Worm (Caenorhabditis elegans): ENCODE measurements around the gene F35D11.4.
A peak's percentile ranks its signal among the peaks of the same experiment; 100 is the strongest.

Gene F35D11.4

ce11 chrII:4602533-4602932, 694 bp upstream of the F35D11.4 start, which contains the start of gene coa-3:
Gene coa-3, minus strand, starts transcription at chrII:4602633.
- TF ChIP-seq nhr-232 (tag; optimal IDR thresholded peaks at IDR 0.05) (no peak), ceh-6 (GFP tag; optimal IDR thresholded peaks at IDR 0.05) (no peak), ceh-22 (tag; optimal IDR thresholded peaks at IDR 0.05) (no peak), tbx-2 (tag; optimal IDR thresholded peaks at IDR 0.05) (no peak), hlh-13 (GFP tag; optimal IDR thresholded peaks at IDR 0.05) (no peak), hlh-6 (tag; optimal IDR thresholded peaks at IDR 0.05) (no peak), Y22D7AL.16 (tag; optimal IDR thresholded peaks at IDR 0.05) (no peak), nhr-11 (tag; optimal IDR thresholded peaks at IDR 0.05) (no peak), ztf-16 (tag; optimal IDR thresholded peaks at IDR 0.05) (no peak), sox-4 (tag; optimal IDR thresholded peaks at IDR 0.05) (no peak), ahr-1 (tag; optimal IDR thresholded peaks at IDR 0.05) (no peak), hlh-8 (tag; optimal IDR thresholded peaks at IDR 0.05) (no peak), fkh-10 (GFP tag; optimal IDR thresholded peaks at IDR 0.05) (no peak), unc-86 (tag; optimal IDR thresholded peaks at IDR 0.05) (no peak), unc-55 (GFP tag; optimal IDR thresholded peaks at IDR 0.05) (no peak), pat-9 (tag; optimal IDR thresholded peaks at IDR 0.05) (no peak), ceh-48 (tag; optimal IDR thresholded peaks at IDR 0.05) (no peak)

- TF ChIP-seq elt-2 (tag; optimal IDR thresholded peaks at IDR 0.05) (peak; percentile 6), ets-4 (tag; optimal IDR thresholded peaks at IDR 0.05) (no peak)
Measured at ce11 chrII:4604149-4604548, 922 bp downstream of the F35D11.4 start.

- TF ChIP-seq pqm-1 (tag; optimal IDR thresholded peaks at IDR 0.05) (no peak), zip-5 (tag; optimal IDR thresholded peaks at IDR 0.05) (no peak), pros-1 (tag; optimal IDR thresholded peaks at IDR 0.05) (no peak), ceh-14 (tag; optimal IDR thresholded peaks at IDR 0.05) (no peak), hlh-30 (tag; optimal IDR thresholded peaks at IDR 0.05; ENCODE audit: insufficient read depth) (no peak), pag-3 (tag; optimal IDR thresholded peaks at IDR 0.05; ENCODE audit: borderline replicate concordance) (no peak), sox-2 (GFP tag; IDR thresholded peaks at IDR 0.05) (no peak), hlh-15 (tag; optimal IDR thresholded peaks at IDR 0.05) (no peak), che-1 (tag; optimal IDR thresholded peaks at IDR 0.05) (no peak), sox-4 (tag; optimal IDR thresholded peaks at IDR 0.05) (no peak)
Measured at ce11 chrII:4604680-4605079, 1.5 kb downstream of the F35D11.4 start.

ce11 chrII:4606687-4607297, 3.6 kb downstream of the F35D11.4 start:
- TF ChIP-seq T23F11.4 (GFP tag; optimal IDR thresholded peaks at IDR 0.05), result no peak
- TF ChIP-seq unc-42 (tag; optimal IDR thresholded peaks at IDR 0.05), result peak; percentile 69

- no peak for TF ChIP-seq npax-4 (tag; optimal IDR thresholded peaks at IDR 0.05)
- no peak for TF ChIP-seq C08G9.2 (tag; optimal IDR thresholded peaks at IDR 0.05)
- TF ChIP-seq K09A11.1 (tag; optimal IDR thresholded peaks at IDR 0.05; ENCODE audit: insufficient read depth), result no peak
- TF ChIP-seq ceh-2 (tag; optimal IDR thresholded peaks at IDR 0.05), result no peak
- TF ChIP-seq ama-1 (optimal IDR thresholded peaks at IDR 0.05), result no peak
- no peak for TF ChIP-seq ceh-6 (GFP tag; optimal IDR thresholded peaks at IDR 0.05)
- no peak for TF ChIP-seq ceh-9 (tag; optimal IDR thresholded peaks at IDR 0.05)
- TF ChIP-seq mec-3 (tag; optimal IDR thresholded peaks at IDR 0.05; ENCODE audit: borderline replicate concordance), result no peak
- TF ChIP-seq ceh-19 (GFP tag; optimal IDR thresholded peaks at IDR 0.05), result no peak
- no peak for TF ChIP-seq fkh-6 (tag; optimal IDR thresholded peaks at IDR 0.05)
Measured at ce11 chrII:4608073-4608472, 4.8 kb downstream of the F35D11.4 start, which contains the start of gene F35D11.3. Gene F35D11.3, plus strand, starts transcription at chrII:4608372.
